Worm (Caenorhabditis elegans): ENCODE results near the gene mltn-10.

ce11 chrII:14582206-14582605 is 40.7 kb upstream of the mltn-10 start, which contains the start of gene C01G12.3:
- TF ChIP-seq zip-2 (tag; optimal IDR thresholded peaks at IDR 0.05) (no peak), saeg-2 (GFP tag; IDR thresholded peaks at IDR 0.05) (no peak), nhr-76 (tag; optimal IDR thresholded peaks at IDR 0.05) (no peak), zip-11 (GFP tag; IDR thresholded peaks at IDR 0.05) (no peak), nhr-237 (tag; optimal IDR thresholded peaks at IDR 0.05) (no peak), lin-15B (tag; optimal IDR thresholded peaks at IDR 0.05) (no peak), lin-13 (GFP tag; optimal IDR thresholded peaks at IDR 0.05) (no peak), fkh-10 (GFP tag; optimal IDR thresholded peaks at IDR 0.05) (no peak), nhr-48 (tag; optimal IDR thresholded peaks at IDR 0.05) (no peak), mep-1 (tag; optimal IDR thresholded peaks at IDR 0.05) (no peak)

All from whole organism, L4 larva.